Worm (Caenorhabditis elegans): ENCODE measurements around the gene T09A12.1.

Gene T09A12.1

ce11 chrIV:8275232-8275631 lies 31.0 kb downstream of the T09A12.1 start, which contains the start of gene K07H8.11:
K07H8.11 (minus strand) TSS chrIV:8275332.
- TF ChIP-seq daf-12 (tag; optimal IDR thresholded peaks at IDR 0.05) (no peak), ztf-7 (tag; optimal IDR thresholded peaks at IDR 0.05) (no peak), zip-2 (tag; optimal IDR thresholded peaks at IDR 0.05) (no peak), T20F7.1 (GFP tag; optimal IDR thresholded peaks at IDR 0.05) (no peak), gei-8 (GFP tag; optimal IDR thresholded peaks at IDR 0.05) (no peak), skn-1 (tag; optimal IDR thresholded peaks at IDR 0.05) (no peak), zag-1 (tag; optimal IDR thresholded peaks at IDR 0.05) (no peak), unc-62 (GFP tag; optimal IDR thresholded peaks at IDR 0.05 in 1 of 2) (no peak), unc-62 (tag; optimal IDR thresholded peaks at IDR 0.05) (no peak), R02D3.7 (tag; optimal IDR thresholded peaks at IDR 0.05) (no peak), ceh-20 (GFP tag; IDR thresholded peaks at IDR 0.05) (no peak), snpc-4 (tag; optimal IDR thresholded peaks at IDR 0.05) (no peak), nhr-6 (tag; optimal IDR thresholded peaks at IDR 0.05) (no peak), jun-1 (tag; optimal IDR thresholded peaks at IDR 0.05) (no peak), lin-38 (GFP tag; IDR thresholded peaks at IDR 0.05) (no peak), zfp-2 (tag; optimal IDR thresholded peaks at IDR 0.05) (no peak), F44E2.7 (GFP tag; IDR thresholded peaks at IDR 0.05) (no peak), sdz-12 (GFP tag; optimal IDR thresholded peaks at IDR 0.05) (no peak), arid-1 (GFP tag; conservative IDR thresholded peaks at IDR 0.05) (no peak), lin-39 (tag; optimal IDR thresholded peaks at IDR 0.05) (no peak), nhr-28 (tag; optimal IDR thresholded peaks at IDR 0.05) (no peak)

DNA sequence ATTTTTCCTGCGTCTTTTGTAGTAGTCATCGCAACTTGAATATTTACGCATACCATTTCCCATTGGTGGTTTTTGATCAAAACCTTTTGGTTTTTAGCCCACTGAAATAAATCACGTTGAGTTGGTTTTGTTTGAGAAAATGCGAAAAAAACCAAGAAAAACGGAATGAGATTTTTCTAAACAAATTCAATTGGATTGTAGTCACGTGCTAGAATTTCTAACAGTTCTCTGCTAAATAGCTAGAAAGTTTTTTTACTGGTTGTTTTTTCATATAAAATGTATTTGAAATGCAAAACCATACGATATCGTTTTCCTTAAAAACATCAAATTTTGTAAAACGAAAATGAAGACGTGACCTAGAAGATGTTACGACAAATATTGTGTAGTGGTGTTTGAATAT lies 32.4 kb downstream of the T09A12.1 start, which contains the start of gene K07H8.12:
Gene K07H8.12 (minus strand): TSS at position 101 of the 400 bp plus-strand sequence.
- TF ChIP-seq cey-2 (tag; optimal IDR thresholded peaks at IDR 0.05; ENCODE audit: borderline replicate concordance, insufficient read depth), result no peak
- TF ChIP-seq vab-7 (GFP tag; IDR thresholded peaks at IDR 0.05), result no peak
- TF ChIP-seq dve-1 (tag; optimal IDR thresholded peaks at IDR 0.05; ENCODE audit: insufficient read depth), result no peak
- no peak for TF ChIP-seq daf-12 (tag; optimal IDR thresholded peaks at IDR 0.05)
- no peak for TF ChIP-seq lir-3 (tag; optimal IDR thresholded peaks at IDR 0.05)
- TF ChIP-seq ces-1 (GFP tag; optimal IDR thresholded peaks at IDR 0.05), result no peak
- TF ChIP-seq lin-29 (GFP tag; IDR thresholded peaks at IDR 0.05), result no peak
- TF ChIP-seq hmg-1.1 (GFP tag; IDR thresholded peaks at IDR 0.05), result no peak
- TF ChIP-seq nhr-42 (GFP tag; IDR thresholded peaks at IDR 0.05), result no peak
- TF ChIP-seq hlh-11 (tag; optimal IDR thresholded peaks at IDR 0.05), result no peak
- no peak for TF ChIP-seq Y5F2A.4 (GFP tag; optimal IDR thresholded peaks at IDR 0.05)

DNA sequence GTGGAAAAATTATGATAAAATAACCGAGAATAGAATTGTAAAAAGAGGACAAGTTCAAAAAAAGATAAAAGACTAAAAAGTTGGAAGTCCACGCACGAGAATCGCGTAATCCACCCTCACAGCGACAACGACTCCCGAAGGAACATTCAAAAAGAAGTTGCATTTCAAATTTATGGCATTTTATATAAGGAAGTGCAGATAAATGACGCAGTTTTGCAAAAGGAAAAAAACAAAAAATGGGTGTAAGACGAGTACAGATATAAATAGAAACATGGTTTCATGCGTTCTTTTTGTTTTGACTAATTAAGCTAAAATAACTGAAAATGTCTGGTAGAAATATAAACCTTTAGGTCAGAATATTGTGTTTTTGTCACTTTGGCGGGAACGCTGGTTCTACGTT lies 39.0 kb downstream of the T09A12.1 start:
- TF ChIP-seq unc-62 (GFP tag; optimal IDR thresholded peaks at IDR 0.05 in 1 of 2) (peak in 1 of 2 experiments; percentile 80), unc-62 (tag; optimal IDR thresholded peaks at IDR 0.05) (no peak), ces-1 (GFP tag; optimal IDR thresholded peaks at IDR 0.05) (no peak), nhr-6 (tag; optimal IDR thresholded peaks at IDR 0.05) (no peak)

DNA sequence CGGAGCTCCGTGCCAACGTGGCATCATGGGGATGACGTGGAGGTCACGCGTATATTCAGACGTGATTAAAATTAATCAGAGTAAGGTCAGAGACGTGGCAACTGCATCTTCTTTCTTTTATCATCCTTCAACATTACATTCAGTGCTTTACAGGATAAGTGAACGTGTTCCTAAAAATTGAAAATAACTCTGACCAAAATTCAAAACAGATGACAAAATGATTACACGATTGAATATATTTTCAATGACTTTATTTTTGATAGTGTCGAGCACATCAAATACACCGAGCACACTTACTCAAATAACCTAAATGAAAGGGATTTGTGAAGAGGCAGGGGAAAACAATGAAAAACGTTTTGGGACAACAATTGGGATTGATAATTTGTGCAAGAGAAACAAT lies 42.1 kb downstream of the T09A12.1 start, which contains the start of gene K07H8.9:
Gene K07H8.9 (minus strand): TSS at position 125 of the 400 bp plus-strand sequence.
- TF ChIP-seq saeg-2 (GFP tag; IDR thresholded peaks at IDR 0.05), result no peak
- no peak for TF ChIP-seq aha-1 (tag)
- TF ChIP-seq mxl-2 (GFP tag; conservative IDR thresholded peaks at IDR 0.05), result no peak
- TF ChIP-seq lin-15B (tag; optimal IDR thresholded peaks at IDR 0.05), result no peak
- TF ChIP-seq nhr-111 (GFP tag; optimal IDR thresholded peaks at IDR 0.05), result no peak
- TF ChIP-seq Y105C5A.15 (GFP tag; IDR thresholded peaks at IDR 0.05), result 0 out of 2 replicates have a peak, but pooled peaks have one; percentile 15
- TF ChIP-seq F37D6.2 (tag; optimal IDR thresholded peaks at IDR 0.05), result no peak
- peak; percentile 42 for TF ChIP-seq F49E8.2 (tag; optimal IDR thresholded peaks at IDR 0.05; ENCODE audit: borderline replicate concordance)
- TF ChIP-seq madf-5 (GFP tag; IDR thresholded peaks at IDR 0.05), result no peak
- no peak for TF ChIP-seq nhr-11 (tag; optimal IDR thresholded peaks at IDR 0.05)
- TF ChIP-seq unc-130 (GFP tag; optimal IDR thresholded peaks at IDR 0.05), result no peak
